Worm (Caenorhabditis elegans): ENCODE measurements around the gene ZK896.1.

Gene ZK896.1

ce11 chrIV:12918256-12918655 lies 43.1 kb upstream of the ZK896.1 start, which contains the start of gene C32H11.3:
C32H11.3 (plus strand) TSS chrIV:12918556.
- TF ChIP-seq dmd-4 (tag; optimal IDR thresholded peaks at IDR 0.05) = no peak
- no peak for TF ChIP-seq sem-4 (tag; optimal IDR thresholded peaks at IDR 0.05)
- TF ChIP-seq Y55F3AM.14 (GFP tag; optimal IDR thresholded peaks at IDR 0.05) = no peak
- no peak for TF ChIP-seq ZK546.5 (tag; optimal IDR thresholded peaks at IDR 0.05)
- TF ChIP-seq elt-3 (tag; optimal IDR thresholded peaks at IDR 0.05) = no peak
- TF ChIP-seq nhr-21 (tag; optimal IDR thresholded peaks at IDR 0.05) = no peak
- no peak for TF ChIP-seq ztf-11 (tag; optimal IDR thresholded peaks at IDR 0.05)
- no peak for TF ChIP-seq C34F6.9 (tag; optimal IDR thresholded peaks at IDR 0.05)
- no peak for TF ChIP-seq sma-9 (GFP tag; optimal IDR thresholded peaks at IDR 0.05)
- TF ChIP-seq sma-9 (tag; optimal IDR thresholded peaks at IDR 0.05) = no peak
- TF ChIP-seq mdl-1 (tag; optimal IDR thresholded peaks at IDR 0.05) = no peak
- TF ChIP-seq mab-5 (tag; optimal IDR thresholded peaks at IDR 0.05) = no peak
- TF ChIP-seq nhr-10 (tag; optimal IDR thresholded peaks at IDR 0.05) = no peak
- no peak for TF ChIP-seq sma-3 (GFP tag; optimal IDR thresholded peaks at IDR 0.05)
- no peak for TF ChIP-seq peb-1 (tag; optimal IDR thresholded peaks at IDR 0.05)
- TF ChIP-seq unc-55 (GFP tag; optimal IDR thresholded peaks at IDR 0.05) = no peak

- TF ChIP-seq elt-3 (tag; optimal IDR thresholded peaks at IDR 0.05) = no peak
- TF ChIP-seq F13H6.1 (tag; optimal IDR thresholded peaks at IDR 0.05) = no peak
- TF ChIP-seq aly-2 (tag; optimal IDR thresholded peaks at IDR 0.05) = no peak
- TF ChIP-seq C34F6.9 (tag; optimal IDR thresholded peaks at IDR 0.05) = no peak
- TF ChIP-seq ceh-16 (tag; optimal IDR thresholded peaks at IDR 0.05) = no peak
- TF ChIP-seq nhr-21 (tag; optimal IDR thresholded peaks at IDR 0.05) = no peak
- TF ChIP-seq crh-2 (tag; optimal IDR thresholded peaks at IDR 0.05) = no peak
Observed at ce11 chrIV:12915479-12915878, 40.3 kb upstream of the ZK896.1 start, which contains the start of gene srz-15. srz-15 (plus strand) TSS chrIV:12915779.

ce11 chrIV:12914532-12915019 lies 39.4 kb upstream of the ZK896.1 start, which contains the start of gene irg-6:
irg-6 (minus strand) TSS chrIV:12914969.
- TF ChIP-seq nhr-77 (tag; optimal IDR thresholded peaks at IDR 0.05) = no peak
- no peak for TF ChIP-seq nhr-25 (tag; optimal IDR thresholded peaks at IDR 0.05)
- TF ChIP-seq elt-1 (tag; optimal IDR thresholded peaks at IDR 0.05) = no peak
- no peak for TF ChIP-seq nhr-129 (tag; optimal IDR thresholded peaks at IDR 0.05)
- TF ChIP-seq R02D3.7 (tag; optimal IDR thresholded peaks at IDR 0.05) = no peak
- no peak for TF ChIP-seq sma-3 (GFP tag; optimal IDR thresholded peaks at IDR 0.05)
- no peak for TF ChIP-seq unc-62 (GFP tag; optimal IDR thresholded peaks at IDR 0.05)
- TF ChIP-seq skn-1 (tag; optimal IDR thresholded peaks at IDR 0.05) = no peak
- no peak for TF ChIP-seq ceh-82 (tag; optimal IDR thresholded peaks at IDR 0.05)
- TF ChIP-seq lin-39 (tag; optimal IDR thresholded peaks at IDR 0.05) = no peak

ce11 chrIV:12911990-12912389 lies 36.8 kb upstream of the ZK896.1 start, which contains the start of gene K08D8.5:
K08D8.5 (minus strand) TSS chrIV:12912129.
- TF ChIP-seq elt-3 (tag; optimal IDR thresholded peaks at IDR 0.05) = no peak
- TF ChIP-seq fos-1 (tag; optimal IDR thresholded peaks at IDR 0.05) = peak; percentile 79
- TF ChIP-seq sma-9 (GFP tag; optimal IDR thresholded peaks at IDR 0.05) = peak; percentile 51
- no peak for TF ChIP-seq sma-9 (tag; optimal IDR thresholded peaks at IDR 0.05)

- TF ChIP-seq fos-1 (tag; optimal IDR thresholded peaks at IDR 0.05) (peak; percentile 86), nhr-77 (tag; optimal IDR thresholded peaks at IDR 0.05) (no peak)
Observed at ce11 chrIV:12909871-12910270, 34.7 kb upstream of the ZK896.1 start, which contains the start of gene K08D8.4. K08D8.4 (minus strand) TSS chrIV:12909998.

- TF ChIP-seq mab-5 (tag; optimal IDR thresholded peaks at IDR 0.05) (no peak), elt-1 (tag; optimal IDR thresholded peaks at IDR 0.05) (no peak), crh-2 (tag; optimal IDR thresholded peaks at IDR 0.05) (no peak), peb-1 (tag; optimal IDR thresholded peaks at IDR 0.05) (no peak), elt-3 (tag; optimal IDR thresholded peaks at IDR 0.05) (no peak), fos-1 (tag; optimal IDR thresholded peaks at IDR 0.05) (peak; percentile 89), F13H6.1 (tag; optimal IDR thresholded peaks at IDR 0.05) (no peak), zag-1 (tag; optimal IDR thresholded peaks at IDR 0.05) (no peak), nhr-129 (tag; optimal IDR thresholded peaks at IDR 0.05) (no peak), ztf-1 (GFP tag; conservative IDR thresholded peaks at IDR 0.05) (no peak), unc-39 (tag; optimal IDR thresholded peaks at IDR 0.05) (no peak), nhr-77 (tag; optimal IDR thresholded peaks at IDR 0.05) (no peak), sma-9 (GFP tag; optimal IDR thresholded peaks at IDR 0.05) (peak; percentile 32), sma-9 (tag; optimal IDR thresholded peaks at IDR 0.05) (no peak), skn-1 (tag; optimal IDR thresholded peaks at IDR 0.05) (peak; percentile 89)
Observed at ce11 chrIV:12906529-12906928, 31.4 kb upstream of the ZK896.1 start, which contains the start of gene K08D8.3. K08D8.3 (minus strand) TSS chrIV:12906659.
